Fruit fly (Drosophila melanogaster) whole organism, embryonic: ENCODE data around the gene mRpS10.

Source experiments
- ATbp ChIP-seq: fragments of 200-800 bp; sonication (Bioruptor generic); optimal IDR thresholded peaks from 2 replicates; lab custom pipeline; 2017; ENCODE audit warnings: missing biosample characterization, mild to moderate bottlenecking, missing genetic modification characterization, missing genetic modification reagents
- Atf-2 ChIP-seq: fragments of 200-800 bp; sonication (Bioruptor generic); optimal IDR thresholded peaks from 2 replicates; lab custom pipeline; 2016; ENCODE audit warnings: missing biosample characterization, missing genetic modification characterization
- Bgb ChIP-seq: fragments of 200-800 bp; sonication (Bioruptor generic); IDR thresholded peaks from 2 replicates; pipeline ENCODE4 v1.3.6; 2022; ENCODE audit warnings: missing biosample characterization, missing genetic modification characterization; ENCODE audit not compliant: partially characterized antibody
- BtbVII ChIP-seq: fragments of 200-800 bp; sonication (Bioruptor generic); optimal IDR thresholded peaks from 3 replicates; lab custom pipeline; 2017; ENCODE audit warnings: missing biosample characterization, mild to moderate bottlenecking, missing genetic modification characterization
- Bteb2 ChIP-seq: fragments of 200-800 bp; sonication (Bioruptor generic); optimal IDR thresholded peaks from 2 replicates; lab custom pipeline; 2016; ENCODE audit warnings: missing biosample characterization, missing genetic modification characterization
- CG10209 ChIP-seq: fragments of 200-800 bp; sonication (Bioruptor generic); optimal IDR thresholded peaks from 3 replicates; lab custom pipeline; 2017; ENCODE audit warnings: missing biosample characterization, mild to moderate bottlenecking, missing genetic modification characterization, missing genetic modification reagents
- CG10543 ChIP-seq: fragments of 200-800 bp; sonication (Bioruptor generic); optimal IDR thresholded peaks from 3 replicates; lab custom pipeline; 2017; ENCODE audit warnings: missing biosample characterization, mild to moderate bottlenecking, missing genetic modification characterization, moderate library complexity
- CG11247 ChIP-seq: fragments of 200-800 bp; sonication (Bioruptor generic); IDR thresholded peaks from 2 replicates; pipeline ENCODE4 v1.3.6; 2022; ENCODE audit warnings: missing biosample characterization, missing genetic modification characterization
- CG11456 ChIP-seq: fragments of 200-800 bp; sonication (Bioruptor generic); IDR thresholded peaks from 3 replicates; pipeline ENCODE4 v1.3.6; 2022; ENCODE audit warnings: missing biosample characterization, missing genetic modification characterization
- CG12071 ChIP-seq: fragments of 200-800 bp; sonication (Bioruptor generic); optimal IDR thresholded peaks from 3 replicates; lab custom pipeline; 2018; ENCODE audit warnings: missing biosample characterization, mild to moderate bottlenecking, missing genetic modification characterization
- CG12155 ChIP-seq: fragments of 200-800 bp; sonication (Bioruptor generic); optimal IDR thresholded peaks from 3 replicates; lab custom pipeline; 2016; ENCODE audit warnings: missing biosample characterization, missing genetic modification characterization
- CG13894 ChIP-seq: fragments of 200-800 bp; sonication (Bioruptor generic); optimal IDR thresholded peaks from 3 replicates; lab custom pipeline; 2018; ENCODE audit warnings: missing biosample characterization, mild to moderate bottlenecking, missing genetic modification characterization, moderate library complexity
- CG17568 ChIP-seq: fragments of 200-800 bp; sonication (Bioruptor generic); optimal IDR thresholded peaks from 2 replicates; lab custom pipeline; 2018; ENCODE audit warnings: missing biosample characterization, mild to moderate bottlenecking, missing genetic modification characterization, moderate library complexity
- CG18619 ChIP-seq: fragments of 200-800 bp; sonication (Bioruptor generic); optimal IDR thresholded peaks from 3 replicates; lab custom pipeline; 2017; ENCODE audit warnings: missing biosample characterization, mild to moderate bottlenecking, missing genetic modification characterization
- CG2129 ChIP-seq: fragments of 200-800 bp; sonication (Bioruptor generic); IDR thresholded peaks from 2 replicates; pipeline ENCODE4 v1.3.6; 2022; ENCODE audit warnings: missing biosample characterization, missing genetic modification characterization; ENCODE audit not compliant: partially characterized antibody
- CG2199 ChIP-seq: fragments of 200-800 bp; sonication (Bioruptor generic); IDR thresholded peaks from 3 replicates; pipeline ENCODE4 v1.3.6; 2022; ENCODE audit warnings: missing biosample characterization, missing genetic modification characterization
- CG4328 ChIP-seq: fragments of 200-800 bp; sonication (Bioruptor generic); optimal IDR thresholded peaks from 3 replicates; lab custom pipeline; 2017; ENCODE audit warnings: missing biosample characterization, missing genetic modification reagents, missing genetic modification characterization
- CG6765 ChIP-seq: fragments of 200-800 bp; sonication (Bioruptor generic); optimal IDR thresholded peaks from 3 replicates; lab custom pipeline; 2017; ENCODE audit warnings: missing biosample characterization, mild to moderate bottlenecking, missing genetic modification characterization
- CG7963 ChIP-seq: fragments of 200-800 bp; sonication (Bioruptor generic); IDR thresholded peaks from 3 replicates; pipeline ENCODE4 v1.3.6; 2022; ENCODE audit warnings: missing biosample characterization, missing genetic modification characterization; ENCODE audit not compliant: partially characterized antibody
- CG8359 ChIP-seq: fragments of 200-800 bp; sonication (Bioruptor generic); optimal IDR thresholded peaks from 2 replicates; lab custom pipeline; 2017; ENCODE audit warnings: missing biosample characterization, mild to moderate bottlenecking, missing genetic modification characterization, borderline replicate concordance
- CG9817 ChIP-seq: fragments of 200-800 bp; sonication (Bioruptor generic); optimal IDR thresholded peaks from 2 replicates; lab custom pipeline; 2018; ENCODE audit warnings: missing biosample characterization, mild to moderate bottlenecking, missing genetic modification characterization, moderate library complexity
- CrebB ChIP-seq: fragments of 200-800 bp; sonication (Bioruptor generic); optimal IDR thresholded peaks from 3 replicates; lab custom pipeline; 2018; ENCODE audit warnings: missing biosample characterization, mild to moderate bottlenecking, missing genetic modification characterization
- Dek ChIP-seq: fragments of 200-800 bp; sonication (Bioruptor generic); optimal IDR thresholded peaks from 3 replicates; lab custom pipeline; 2019; ENCODE audit warnings: missing biosample characterization, mild to moderate bottlenecking, missing genetic modification characterization, moderate library complexity
- Dref ChIP-seq: fragments of 200-800 bp; sonication (Bioruptor generic); IDR thresholded peaks from 2 replicates; pipeline ENCODE4 v1.3.6; 2022; ENCODE audit warnings: missing biosample characterization, missing genetic modification characterization
- Ets65A ChIP-seq: fragments of 200-800 bp; sonication (Bioruptor generic); peaks from one replicate; lab custom pipeline; 2016; ENCODE audit warnings: missing biosample characterization, missing genetic modification characterization
- H2.0 ChIP-seq: fragments of 200-800 bp; sonication (Bioruptor generic); IDR thresholded peaks from 2 replicates; pipeline ENCODE4 v1.3.6; 2022; ENCODE audit warnings: missing biosample characterization, missing genetic modification characterization
- HLH4C ChIP-seq: fragments of 200-800 bp; sonication (Bioruptor generic); IDR thresholded peaks from 3 replicates; pipeline ENCODE4 v1.3.6; 2022; ENCODE audit warnings: missing biosample characterization, missing genetic modification characterization; ENCODE audit not compliant: partially characterized antibody
- Max ChIP-seq: fragments of 200-800 bp; sonication (Bioruptor generic); optimal IDR thresholded peaks from 2 replicates; lab custom pipeline; 2016; ENCODE audit warnings: missing biosample characterization, mild to moderate bottlenecking, missing genetic modification characterization
- NC2α ChIP-seq: fragments of 200-800 bp; sonication (Bioruptor generic); optimal IDR thresholded peaks from 2 replicates; lab custom pipeline; 2016; ENCODE audit warnings: missing biosample characterization, missing genetic modification characterization
- NK7.1 ChIP-seq: fragments of 200-800 bp; sonication (Bioruptor generic); optimal IDR thresholded peaks from 3 replicates; lab custom pipeline; 2016; ENCODE audit warnings: missing biosample characterization, missing genetic modification characterization
- NfI ChIP-seq: fragments of 200-800 bp; sonication (Bioruptor generic); optimal IDR thresholded peaks from 3 replicates; lab custom pipeline; 2018; ENCODE audit warnings: missing biosample characterization, mild to moderate bottlenecking, missing genetic modification characterization, moderate library complexity
- Ptx1 ChIP-seq: fragments of 200-800 bp; sonication (Bioruptor generic); IDR thresholded peaks from 2 replicates; pipeline ENCODE4 v1.3.6; 2022; ENCODE audit warnings: missing biosample characterization, missing genetic modification characterization
- ara ChIP-seq: fragments of 200-800 bp; sonication (Bioruptor generic); IDR thresholded peaks from 2 replicates; pipeline ENCODE4 v1.3.6; 2022; ENCODE audit warnings: missing biosample characterization, missing genetic modification characterization
- bigmax ChIP-seq: fragments of 200-800 bp; sonication (Bioruptor generic); optimal IDR thresholded peaks from 2 replicates; lab custom pipeline; 2018; ENCODE audit warnings: missing biosample characterization, mild to moderate bottlenecking, missing genetic modification characterization
- chinmo ChIP-seq: fragments of 200-800 bp; sonication (Bioruptor generic); IDR thresholded peaks from 4 replicates; pipeline ENCODE4 v1.3.6; 2022; ENCODE audit warnings: missing biosample characterization, missing genetic modification characterization; ENCODE audit not compliant: partially characterized antibody
- corto ChIP-seq: fragments of 200-800 bp; sonication (Bioruptor generic); optimal IDR thresholded peaks from 2 replicates; lab custom pipeline; 2016; ENCODE audit warnings: missing biosample characterization, mild to moderate bottlenecking, missing genetic modification characterization, moderate library complexity
- dysf ChIP-seq: fragments of 200-800 bp; sonication (Bioruptor generic); IDR thresholded peaks from 3 replicates; pipeline ENCODE4 v1.3.6; 2022; ENCODE audit warnings: missing biosample characterization, missing genetic modification characterization
- ewg ChIP-seq: fragments of 200-800 bp; sonication (Bioruptor generic); optimal IDR thresholded peaks from 3 replicates; lab custom pipeline; 2017; ENCODE audit warnings: mild to moderate bottlenecking, missing biosample characterization, missing genetic modification reagents, missing genetic modification characterization
- eyg ChIP-seq: fragments of 200-800 bp; sonication (Bioruptor generic); optimal IDR thresholded peaks from 3 replicates; lab custom pipeline; 2016; ENCODE audit warnings: missing biosample characterization, missing genetic modification characterization
- lbe ChIP-seq: fragments of 200-800 bp; sonication (Bioruptor generic); optimal IDR thresholded peaks from 2 replicates; lab custom pipeline; 2016; ENCODE audit warnings: missing biosample characterization, mild to moderate bottlenecking, missing genetic modification characterization
- lilli ChIP-seq: fragments of 200-800 bp; sonication (Bioruptor generic); optimal IDR thresholded peaks from 3 replicates; lab custom pipeline; 2016; ENCODE audit warnings: missing biosample characterization, missing genetic modification characterization
- lola ChIP-seq, 3 experiments: fragments of >200 bp in 2 of 3; fragments of 200-800 bp in 1 of 3; sonication (Bioruptor generic) in 1 of 3; optimal IDR thresholded peaks; 2 replicates each; lab custom pipeline; 2017 to 2019; ENCODE audit warnings: missing biosample characterization in 3 of 3, missing genetic modification characterization in 3 of 3, mild to moderate bottlenecking in 1 of 3, moderate library complexity in 1 of 3
- psq ChIP-seq: fragments of 200-800 bp; sonication (Bioruptor generic); optimal IDR thresholded peaks from 2 replicates; lab custom pipeline; 2017; ENCODE audit warnings: missing biosample characterization, missing genetic modification characterization
- sens ChIP-seq: fragments of 200-800 bp; sonication (Bioruptor generic); peaks from one replicate; lab custom pipeline; 2016; ENCODE audit warnings: missing biosample characterization, missing genetic modification characterization
- slou ChIP-seq: fragments of 200-800 bp; sonication (Bioruptor generic); optimal IDR thresholded peaks from 3 replicates; lab custom pipeline; 2016; ENCODE audit warnings: missing biosample characterization, missing genetic modification characterization
- sob ChIP-seq: fragments of 200-800 bp; sonication (Bioruptor generic); IDR thresholded peaks from 2 replicates; pipeline ENCODE4 v1.3.6; 2022; ENCODE audit warnings: missing biosample characterization, missing genetic modification characterization
- sug ChIP-seq: fragments of 200-800 bp; optimal IDR thresholded peaks from 2 replicates; lab custom pipeline; 2019; ENCODE audit warnings: missing biosample characterization, mild to moderate bottlenecking, missing genetic modification characterization, moderate library complexity
- tna ChIP-seq: fragments of 200-800 bp; sonication (Bioruptor generic); IDR thresholded peaks from 2 replicates; pipeline ENCODE4 v1.3.6; 2022; ENCODE audit warnings: missing biosample characterization, missing genetic modification characterization; ENCODE audit not compliant: partially characterized antibody
- wek ChIP-seq: fragments of 200-800 bp; sonication (Bioruptor generic); optimal IDR thresholded peaks from 3 replicates; lab custom pipeline; 2018; ENCODE audit warnings: missing biosample characterization, mild to moderate bottlenecking, missing genetic modification characterization, moderate library complexity
- z ChIP-seq: fragments of 200-800 bp; sonication (Bioruptor generic); IDR thresholded peaks from 3 replicates; pipeline ENCODE4 v1.3.6; 2022; ENCODE audit warnings: missing biosample characterization, missing genetic modification characterization

Gene mRpS10

dm6 chr3R:15198052-15198793, 31.2 kb upstream of the mRpS10 start (continued):
- TF ChIP-seq CG2129 (GFP tag; lab: Robert Waterston, UW) (no peak), bigmax (no peak), Dek (tag; lab: Kevin White, UChicago) (no peak), z (GFP tag; lab: Robert Waterston, UW) (peak; percentile 56; the same call in 1 of the 3 replicates), wek (GFP tag; lab: Kevin White, UChicago) (no peak), ara (GFP tag; lab: Robert Waterston, UW) (no peak), H2.0 (GFP tag; lab: Robert Waterston, UW) (no peak), CG11247 (GFP tag; lab: Robert Waterston, UW) (no peak), sob (no peak), CG9817 (tag; lab: Kevin White, UChicago) (no peak), sug (peak; percentile 90), NK7.1 (GFP tag; lab: Kevin White, UChicago) (no peak), Atf-2 (GFP tag; lab: Kevin White, UChicago) (no peak), tna (no peak), CG6765 (GFP tag; lab: Kevin White, UChicago) (peak; percentile 4), CG4328 (GFP tag; lab: Kevin White, UChicago) (no peak), lola (GFP tag; optimal IDR thresholded peaks at IDR 0.05; lab: Kevin White, UChicago) (no peak), NfI (no peak), CG8359 (GFP tag; lab: Kevin White, UChicago) (no peak), CG12071 (GFP tag; lab: Kevin White, UChicago) (no peak), lilli (GFP tag; lab: Kevin White, UChicago) (no peak), CG10209 (no peak), Bgb (0 out of 2 replicates have a peak, but pooled peaks have one; percentile 8), BtbVII (GFP tag; lab: Kevin White, UChicago) (peak; percentile 76), NC2α (GFP tag; lab: Kevin White, UChicago) (no peak), corto (no peak), Dref (GFP tag; lab: Robert Waterston, UW) (no peak), CG13894 (tag; lab: Kevin White, UChicago) (no peak), CG10543 (GFP tag; lab: Kevin White, UChicago) (peak; percentile 37), Max (GFP tag; lab: Kevin White, UChicago) (no peak), Ptx1 (no peak)

dm6 chr3R:15205223-15205622, 24.2 kb upstream of the mRpS10 start:
- TF ChIP-seq ATbp (no peak), tna (no peak), chinmo (GFP tag; lab: Robert Waterston, UW) (0 out of 4 replicates have a peak, but pooled peaks have one; percentile 35), eyg (no peak), sens (GFP tag; lab: Kevin White, UChicago) (peak; percentile 40), dysf (GFP tag; lab: Robert Waterston, UW) (no peak), slou (GFP tag; lab: Kevin White, UChicago) (no peak), Bteb2 (GFP tag; lab: Kevin White, UChicago) (no peak), CG17568 (GFP tag; lab: Kevin White, UChicago) (no peak), psq (GFP tag; lab: Kevin White, UChicago) (no peak), CG7963 (0 out of 3 replicates have a peak, but pooled peaks have one; percentile 19), lbe (GFP tag; lab: Kevin White, UChicago) (no peak), ewg (GFP tag; lab: Kevin White, UChicago) (no peak), CG12155 (GFP tag; lab: Kevin White, UChicago) (no peak), CG2199 (0 out of 3 replicates have a peak, but pooled peaks have one; percentile 35), CG18619 (GFP tag; lab: Kevin White, UChicago) (no peak), Ets65A (GFP tag; lab: Kevin White, UChicago) (no peak), CG11456 (GFP tag; lab: Robert Waterston, UW) (no peak), HLH4C (GFP tag; lab: Robert Waterston, UW) (no peak), CrebB (tag; lab: Kevin White, UChicago) (no peak)
